Fruit fly (Drosophila melanogaster): Measurements from ENCODE around the gene CG13919.

CG13919 gene

DNA sequence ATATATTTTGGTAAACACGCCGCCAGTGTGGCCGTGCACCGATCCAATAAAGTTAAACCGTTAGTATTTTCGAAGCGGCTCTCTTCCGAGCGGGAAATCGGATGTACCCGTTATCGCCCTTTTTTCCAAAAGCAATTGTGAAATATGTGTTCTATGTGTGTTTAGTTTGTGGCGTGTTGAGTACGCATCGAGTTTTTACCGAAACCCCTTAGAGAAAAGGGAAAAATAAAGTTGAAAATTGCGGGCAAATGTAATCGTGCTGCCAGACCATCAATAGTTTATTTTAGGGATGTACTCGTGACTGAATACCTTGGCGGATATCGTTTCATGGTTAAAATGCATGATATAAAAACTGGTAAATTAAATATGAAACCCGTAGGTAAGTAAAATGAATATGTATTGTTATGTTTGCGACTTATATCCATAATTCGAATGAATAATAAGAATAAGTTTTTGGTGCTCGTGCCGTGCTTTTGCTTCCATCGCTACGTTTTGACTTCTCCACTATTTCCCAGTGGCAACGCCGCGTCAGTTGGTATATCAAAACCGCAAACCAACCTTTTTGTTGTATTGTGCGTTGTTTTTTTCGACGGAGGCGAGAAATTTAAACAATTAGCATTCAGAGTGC lies 6.0 kb upstream of the CG13919 start, which contains the start of the genes Mettl2 and Bgb (continued):
- TF ChIP-seq Rfx (GFP tag; IDR thresholded peaks at IDR 0.05) (peak; percentile 90), CG9876 (GFP tag; optimal IDR thresholded peaks at IDR 0.05) (peak; percentile 62), CG14441 (GFP tag; IDR thresholded peaks at IDR 0.05) (peak; percentile 81), sima (GFP tag; optimal IDR thresholded peaks at IDR 0.05) (peak; percentile 40), jigr1 (GFP tag; IDR thresholded peaks at IDR 0.05) (peak; percentile 71; the same call in 2 of the 3 replicates), CG11560 (tag; IDR thresholded peaks at IDR 0.05) (peak; percentile 71), CG2889 (GFP tag; IDR thresholded peaks at IDR 0.05) (peak; percentile 47; the same call in 1 of the 3 replicates), Sox100B (GFP tag; optimal IDR thresholded peaks at IDR 0.05) (no peak), CG17359 (tag; optimal IDR thresholded peaks at IDR 0.05) (peak; percentile 62), CG4360 (GFP tag; IDR thresholded peaks at IDR 0.05) (peak; percentile 76), CG15514 (GFP tag; optimal IDR thresholded peaks at IDR 0.05) (peak; percentile 83), CG17612 (GFP tag; IDR thresholded peaks at IDR 0.05) (peak; percentile 69), pan (optimal IDR thresholded peaks at IDR 0.05) (no peak), pan (GFP tag; optimal IDR thresholded peaks at IDR 0.05 in 1 of 2, IDR thresholded peaks at IDR 0.05 in 1 of 2) (peak in 1 of 2 experiments; percentile 79), CG10654 (GFP tag; optimal IDR thresholded peaks at IDR 0.05) (peak; percentile 68), CG16813 (GFP tag; IDR thresholded peaks at IDR 0.05; ENCODE audit: partially characterized antibody) (peak; percentile 84), insv (GFP tag; optimal IDR thresholded peaks at IDR 0.05) (no peak), Drgx (GFP tag; IDR thresholded peaks at IDR 0.05) (peak; percentile 43; the same call in 1 of the 2 replicates), C15 (GFP tag; IDR thresholded peaks at IDR 0.05) (peak; percentile 46; the same call in 1 of the 3 replicates), NC2α (GFP tag; optimal IDR thresholded peaks at IDR 0.05) (peak; percentile 23), amos (GFP tag; IDR thresholded peaks at IDR 0.05; ENCODE audit: partially characterized antibody) (peak; percentile 66), CG11085 (GFP tag; IDR thresholded peaks at IDR 0.05) (peak; percentile 45; the same call in 1 of the 2 replicates), crp (GFP tag; optimal IDR thresholded peaks at IDR 0.05) (peak in 1 of 2 experiments; percentile 42), CG6854 (GFP tag; optimal IDR thresholded peaks at IDR 0.05) (no peak), CG12659 (GFP tag; optimal IDR thresholded peaks at IDR 0.05) (peak; percentile 78), CG8944 (GFP tag; optimal IDR thresholded peaks at IDR 0.05) (peak; percentile 73), oc (tag; optimal IDR thresholded peaks at IDR 0.05) (no peak), Nf-YA (GFP tag; IDR thresholded peaks at IDR 0.05) (no peak), Taf1 (GFP tag; IDR thresholded peaks at IDR 0.05) (peak; percentile 73), twi (tag; optimal IDR thresholded peaks at IDR 0.05) (peak; percentile 59), Bdp1 (GFP tag; optimal IDR thresholded peaks at IDR 0.05) (peak; percentile 39), klu (GFP tag; IDR thresholded peaks at IDR 0.05) (peak; percentile 86), CG42726 (GFP tag; IDR thresholded peaks at IDR 0.05; ENCODE audit: partially characterized antibody) (no peak), danr (GFP tag; IDR thresholded peaks at IDR 0.05) (peak; percentile 80), CG12942 (GFP tag; optimal IDR thresholded peaks at IDR 0.05) (peak; percentile 61), CG4820 (GFP tag; optimal IDR thresholded peaks at IDR 0.05) (peak; percentile 80), pnt (GFP tag; optimal IDR thresholded peaks at IDR 0.05) (peak; percentile 90), CG30020 (tag; optimal IDR thresholded peaks at IDR 0.05) (peak; percentile 57), CG31441 (GFP tag; IDR thresholded peaks at IDR 0.05) (peak; percentile 74), CHES-1-like (GFP tag; optimal IDR thresholded peaks at IDR 0.05) (peak; percentile 80), CG14667 (GFP tag; IDR thresholded peaks at IDR 0.05) (peak; percentile 79), CG9817 (tag; optimal IDR thresholded peaks at IDR 0.05) (peak; percentile 87), caup (GFP tag; optimal IDR thresholded peaks at IDR 0.05; ENCODE audit: severe bottlenecking) (peak; percentile 53), Dip2 (GFP tag; IDR thresholded peaks at IDR 0.05) (no peak), CG4854 (GFP tag; optimal IDR thresholded peaks at IDR 0.05) (no peak), CG3838 (GFP tag; optimal IDR thresholded peaks at IDR 0.05) (no peak), ara (GFP tag; IDR thresholded peaks at IDR 0.05) (peak; percentile 67), CG2875 (GFP tag; optimal IDR thresholded peaks at IDR 0.05) (no peak), vnd (GFP tag; IDR thresholded peaks at IDR 0.05; ENCODE audit: partially characterized antibody) (peak; percentile 84), NC2β (GFP tag; optimal IDR thresholded peaks at IDR 0.05) (peak; percentile 63)
